Fruit fly (Drosophila melanogaster) whole organism, embryonic: ENCODE results near the gene cysu.

ENCODE experiments used
- CG10209 ChIP-seq: fragments of 200-800 bp; sonication (Bioruptor generic); optimal IDR thresholded peaks from 3 replicates; lab custom pipeline; 2017; ENCODE audit warnings: missing biosample characterization, mild to moderate bottlenecking, missing genetic modification characterization, missing genetic modification reagents
- CG10267 ChIP-seq: fragments of 200-800 bp; sonication (Bioruptor generic); optimal IDR thresholded peaks from 2 replicates; lab custom pipeline; 2018; ENCODE audit warnings: missing biosample characterization, mild to moderate bottlenecking, missing genetic modification characterization, moderate library complexity
- CG11398 ChIP-seq: fragments of 200-800 bp; sonication (Bioruptor generic); optimal IDR thresholded peaks from 2 replicates; lab custom pipeline; 2016; ENCODE audit warnings: missing biosample characterization, missing genetic modification characterization
- CG11504 ChIP-seq: fragments of 200-800 bp; sonication (Bioruptor generic); optimal IDR thresholded peaks from 3 replicates; lab custom pipeline; 2019; ENCODE audit warnings: missing biosample characterization, mild to moderate bottlenecking, missing genetic modification characterization, moderate library complexity
- CG14710 ChIP-seq: fragments of 200-800 bp; sonication (Bioruptor generic); optimal IDR thresholded peaks from 3 replicates; lab custom pipeline; 2019; ENCODE audit warnings: missing biosample characterization, mild to moderate bottlenecking, missing genetic modification characterization, moderate library complexity
- CG16815 ChIP-seq: fragments of 200-800 bp; sonication (Bioruptor generic); optimal IDR thresholded peaks from 3 replicates; lab custom pipeline; 2017; ENCODE audit warnings: missing biosample characterization, mild to moderate bottlenecking, missing genetic modification characterization
- CG17361 ChIP-seq: fragments of 200-800 bp; sonication (Bioruptor generic); IDR thresholded peaks from 3 replicates; pipeline ENCODE4 v1.3.6; 2022; ENCODE audit warnings: missing biosample characterization, missing genetic modification characterization
- CG17385 ChIP-seq: fragments of 200-800 bp; sonication (Bioruptor generic); optimal IDR thresholded peaks from 3 replicates; lab custom pipeline; 2018; ENCODE audit warnings: missing biosample characterization, mild to moderate bottlenecking, missing genetic modification characterization
- CG2129 ChIP-seq: fragments of 200-800 bp; sonication (Bioruptor generic); IDR thresholded peaks from 2 replicates; pipeline ENCODE4 v1.3.6; 2022; ENCODE audit warnings: missing biosample characterization, missing genetic modification characterization; ENCODE audit not compliant: partially characterized antibody
- CG2202 ChIP-seq: fragments of 200-800 bp; sonication (Bioruptor generic); optimal IDR thresholded peaks from 2 replicates; lab custom pipeline; 2018; ENCODE audit warnings: missing biosample characterization, mild to moderate bottlenecking, missing genetic modification characterization
- CG31441 ChIP-seq: fragments of 200-800 bp; sonication (Bioruptor generic); IDR thresholded peaks from 2 replicates; pipeline ENCODE4 v1.3.6; 2022; ENCODE audit warnings: missing biosample characterization, missing genetic modification characterization
- CG3838 ChIP-seq: fragments of 200-800 bp; sonication (Bioruptor generic); optimal IDR thresholded peaks from 3 replicates; lab custom pipeline; 2016; ENCODE audit warnings: missing biosample characterization, missing genetic modification characterization
- CG4424 ChIP-seq: fragments of 200-800 bp; sonication (Bioruptor generic); optimal IDR thresholded peaks from 3 replicates; lab custom pipeline; 2016; ENCODE audit warnings: missing biosample characterization, missing genetic modification characterization
- CG7556 ChIP-seq: fragments of 200-800 bp; sonication (Bioruptor generic); optimal IDR thresholded peaks from 2 replicates; lab custom pipeline; 2017; ENCODE audit warnings: missing biosample characterization, mild to moderate bottlenecking, missing genetic modification characterization
- CG7928 ChIP-seq: fragments of 200-800 bp; sonication (Bioruptor generic); optimal IDR thresholded peaks from 2 replicates; lab custom pipeline; 2017; ENCODE audit warnings: missing biosample characterization, mild to moderate bottlenecking, missing genetic modification characterization
- CG8290 ChIP-seq, 3 experiments: fragments of 200-800 bp; sonication (Bioruptor generic); optimal IDR thresholded peaks; 2 replicates each; lab custom pipeline; 2016 to 2019; ENCODE audit warnings: missing biosample characterization in 3 of 3, missing genetic modification characterization in 3 of 3, mild to moderate bottlenecking in 2 of 3, moderate library complexity in 1 of 3
- CG8924 ChIP-seq: fragments of 200-800 bp; optimal IDR thresholded peaks from 3 replicates; lab custom pipeline; 2019; ENCODE audit warnings: missing biosample characterization, mild to moderate bottlenecking, missing genetic modification characterization, moderate library complexity
- CG9727 ChIP-seq: fragments of 200-800 bp; sonication (Bioruptor generic); optimal IDR thresholded peaks from 3 replicates; lab custom pipeline; 2017; ENCODE audit warnings: missing biosample characterization, mild to moderate bottlenecking, missing genetic modification characterization
- Dref ChIP-seq: fragments of 200-800 bp; sonication (Bioruptor generic); IDR thresholded peaks from 2 replicates; pipeline ENCODE4 v1.3.6; 2022; ENCODE audit warnings: missing biosample characterization, missing genetic modification characterization
- Hmr ChIP-seq: fragments of 200-800 bp; sonication (Bioruptor generic); optimal IDR thresholded peaks from 3 replicates; lab custom pipeline; 2017; ENCODE audit warnings: mild to moderate bottlenecking, missing biosample characterization, missing genetic modification reagents, missing genetic modification characterization
- MBD-R2 ChIP-seq: fragments of 200-800 bp; sonication (Bioruptor generic); IDR thresholded peaks from 2 replicates; pipeline ENCODE4 v1.3.6; 2022; ENCODE audit warnings: missing biosample characterization, missing genetic modification characterization
- Max ChIP-seq: fragments of 200-800 bp; sonication (Bioruptor generic); optimal IDR thresholded peaks from 2 replicates; lab custom pipeline; 2016; ENCODE audit warnings: missing biosample characterization, mild to moderate bottlenecking, missing genetic modification characterization
- Meics ChIP-seq: fragments of 200-800 bp; sonication (Bioruptor generic); optimal IDR thresholded peaks from 2 replicates; lab custom pipeline; 2017; ENCODE audit warnings: missing biosample characterization, mild to moderate bottlenecking, missing genetic modification characterization
- NC2β ChIP-seq: fragments of 200-800 bp; sonication (Bioruptor generic); optimal IDR thresholded peaks from 2 replicates; lab custom pipeline; 2016; ENCODE audit warnings: missing biosample characterization, missing genetic modification characterization
- Sox100B ChIP-seq: fragments of 200-800 bp; sonication (Bioruptor generic); optimal IDR thresholded peaks from 3 replicates; lab custom pipeline; 2018; ENCODE audit warnings: missing biosample characterization, mild to moderate bottlenecking, missing genetic modification characterization
- Sox102F ChIP-seq: fragments of 200-800 bp; sonication (Bioruptor generic); optimal IDR thresholded peaks from 2 replicates; lab custom pipeline; 2018; ENCODE audit warnings: missing biosample characterization, mild to moderate bottlenecking, missing genetic modification characterization, moderate library complexity
- Sry-δ ChIP-seq: fragments of 200-800 bp; sonication (Bioruptor generic); optimal IDR thresholded peaks from 2 replicates; lab custom pipeline; 2016; ENCODE audit warnings: missing biosample characterization, missing genetic modification characterization
- Tbp ChIP-seq: fragments of >200 bp; optimal IDR thresholded peaks from 2 replicates; lab custom pipeline; 2018; ENCODE audit warnings: missing biosample characterization, missing genetic modification characterization
- Usf ChIP-seq: fragments of 200-800 bp; sonication (Bioruptor generic); optimal IDR thresholded peaks from 2 replicates; lab custom pipeline; 2017; ENCODE audit warnings: missing genotype, missing biosample characterization, missing genetic modification characterization
- Xrp1 ChIP-seq: fragments of 200-800 bp; sonication (Bioruptor generic); IDR thresholded peaks from 2 replicates; pipeline ENCODE4 v1.3.6; 2022; ENCODE audit warnings: missing biosample characterization, missing genetic modification characterization
- ara ChIP-seq: fragments of 200-800 bp; sonication (Bioruptor generic); IDR thresholded peaks from 2 replicates; pipeline ENCODE4 v1.3.6; 2022; ENCODE audit warnings: missing biosample characterization, missing genetic modification characterization
- ato ChIP-seq: fragments of 200-800 bp; sonication (Bioruptor generic); IDR thresholded peaks from 2 replicates; pipeline ENCODE4 v1.3.6; 2022; ENCODE audit warnings: missing biosample characterization, missing genetic modification characterization; ENCODE audit not compliant: partially characterized antibody
- fru ChIP-seq: fragments of >200 bp; optimal IDR thresholded peaks from 2 replicates; lab custom pipeline; 2017
- ftz-f1 ChIP-seq: fragments of 200-800 bp; sonication (Bioruptor generic); optimal IDR thresholded peaks from 2 replicates; lab custom pipeline; 2016; ENCODE audit warnings: missing biosample characterization, missing genetic modification characterization
- gem ChIP-seq: fragments of 200-800 bp; sonication (Bioruptor generic); optimal IDR thresholded peaks from 2 replicates; lab custom pipeline; 2019; ENCODE audit warnings: missing biosample characterization, mild to moderate bottlenecking, missing genetic modification characterization, moderate library complexity
- gsb ChIP-seq: fragments of 200-800 bp; sonication (Bioruptor generic); IDR thresholded peaks from 2 replicates; pipeline ENCODE4 v1.3.6; 2022; ENCODE audit warnings: missing biosample characterization, missing genetic modification characterization
- her ChIP-seq: fragments of 200-800 bp; sonication (Bioruptor generic); optimal IDR thresholded peaks from 2 replicates; lab custom pipeline; 2016; ENCODE audit warnings: missing biosample characterization, missing genetic modification characterization
- hth ChIP-seq: fragments of >200 bp; optimal IDR thresholded peaks from 2 replicates; lab custom pipeline; 2017; ENCODE audit warnings: inconsistent platforms
- inv ChIP-seq: fragments of 200-800 bp; sonication (Bioruptor generic); IDR thresholded peaks from 2 replicates; pipeline ENCODE4 v1.3.6; 2022; ENCODE audit warnings: missing biosample characterization, missing genetic modification characterization; ENCODE audit not compliant: partially characterized antibody
- lilli ChIP-seq: fragments of 200-800 bp; sonication (Bioruptor generic); optimal IDR thresholded peaks from 3 replicates; lab custom pipeline; 2016; ENCODE audit warnings: missing biosample characterization, missing genetic modification characterization
- mld ChIP-seq: fragments of 200-800 bp; sonication (Bioruptor generic); IDR thresholded peaks from 3 replicates; pipeline ENCODE4 v1.3.6; 2022; ENCODE audit warnings: missing biosample characterization, missing genetic modification characterization; ENCODE audit not compliant: partially characterized antibody
- org-1 ChIP-seq: fragments of 200-800 bp; sonication (Bioruptor generic); optimal IDR thresholded peaks from 2 replicates; lab custom pipeline; 2017; ENCODE audit warnings: missing biosample characterization, missing genetic modification characterization
- pnt ChIP-seq: fragments of 200-800 bp; sonication (Bioruptor generic); optimal IDR thresholded peaks from 3 replicates; lab custom pipeline; 2016; ENCODE audit warnings: missing biosample characterization, missing genetic modification characterization
- pzg ChIP-seq: fragments of 200-800 bp; sonication (Bioruptor generic); optimal IDR thresholded peaks from 3 replicates; lab custom pipeline; 2018; ENCODE audit warnings: missing biosample characterization, mild to moderate bottlenecking, missing genetic modification characterization, moderate library complexity
- repo ChIP-seq: fragments of 200-800 bp; sonication (Bioruptor generic); optimal IDR thresholded peaks from 2 replicates; lab custom pipeline; 2016; ENCODE audit warnings: missing biosample characterization, missing genetic modification characterization
- sim ChIP-seq: fragments of 200-800 bp; sonication (Bioruptor generic); IDR thresholded peaks from 2 replicates; pipeline ENCODE4 v1.3.6; 2022; ENCODE audit warnings: missing biosample characterization, missing genetic modification characterization
- trh ChIP-seq: fragments of 200-800 bp; sonication (Bioruptor generic); optimal IDR thresholded peaks from 2 replicates; lab custom pipeline; 2016; ENCODE audit warnings: missing biosample characterization, missing genetic modification characterization
- zen ChIP-seq: fragments of 200-800 bp; sonication (Bioruptor generic); optimal IDR thresholded peaks from 3 replicates; lab custom pipeline; 2018; ENCODE audit warnings: missing biosample characterization, mild to moderate bottlenecking, missing genetic modification characterization, moderate library complexity
- zfh2 ChIP-seq: fragments of 200-800 bp; sonication (Bioruptor generic); optimal IDR thresholded peaks from 2 replicates; lab custom pipeline; 2016; ENCODE audit warnings: missing biosample characterization, missing genetic modification characterization

The cysu gene

dm6 chr3R:17394318-17395188 is 31.0 kb upstream of the cysu start, which contains the start of gene CREG (continued):
- TF ChIP-seq Sox102F (GFP tag; lab: Kevin White, UChicago) (peak; percentile 24), CG3838 (no peak), Xrp1 (GFP tag; lab: Robert Waterston, UW) (peak; percentile 24; the same call in 1 of the 2 replicates), Meics (GFP tag; lab: Kevin White, UChicago) (peak; percentile 25), CG10209 (no peak), org-1 (GFP tag; lab: Kevin White, UChicago) (peak; percentile 6), pnt (no peak), NC2β (GFP tag; lab: Kevin White, UChicago) (peak; percentile 15), CG8924 (tag; lab: Kevin White, UChicago) (peak; percentile 19), trh (no peak), Sox100B (GFP tag; lab: Kevin White, UChicago) (peak; percentile 52), sim (GFP tag; lab: Robert Waterston, UW) (no peak), CG9727 (GFP tag; lab: Kevin White, UChicago) (peak; percentile 59), gem (tag; lab: Kevin White, UChicago) (peak; percentile 52), Hmr (GFP tag; lab: Kevin White, UChicago) (peak; percentile 5), CG8290 (GFP tag; optimal IDR thresholded peaks at IDR 0.05; lab: Kevin White, UChicago) (no peak), CG8290 (tag; optimal IDR thresholded peaks at IDR 0.05; lab: Kevin White, UChicago) (no peak), CG14710 (peak; percentile 40), Tbp (GFP tag; lab: Kevin White, UChicago) (no peak), hth (lab: Kevin White, UChicago) (no peak), Usf (GFP tag; lab: Kevin White, UChicago) (no peak), CG11504 (tag; lab: Kevin White, UChicago) (peak; percentile 49), lilli (peak; percentile 17), mld (no peak), pzg (GFP tag; lab: Kevin White, UChicago) (no peak), Sry-δ (GFP tag; lab: Kevin White, UChicago) (no peak), gsb (GFP tag; lab: Robert Waterston, UW) (no peak), CG11398 (GFP tag; lab: Kevin White, UChicago) (no peak), CG16815 (GFP tag; lab: Kevin White, UChicago) (peak; percentile 18), repo (no peak), Dref (GFP tag; lab: Robert Waterston, UW) (no peak), ftz-f1 (GFP tag; lab: Kevin White, UChicago) (no peak), CG10267 (peak; percentile 20), fru (lab: Kevin White, UChicago) (no peak), zen (peak; percentile 90), CG4424 (GFP tag; lab: Kevin White, UChicago) (peak; percentile 11), CG17385 (GFP tag; lab: Kevin White, UChicago) (peak; percentile 14), ara (GFP tag; lab: Robert Waterston, UW) (0 out of 2 replicates have a peak, but pooled peaks have one; percentile 18), CG7928 (GFP tag; lab: Kevin White, UChicago) (no peak), inv (no peak), zfh2 (GFP tag; lab: Kevin White, UChicago) (no peak), CG2202 (tag; lab: Kevin White, UChicago) (no peak), ato (no peak), Max (GFP tag; lab: Kevin White, UChicago) (peak; percentile 8), MBD-R2 (GFP tag; lab: Robert Waterston, UW) (peak; percentile 32; the same call in 1 of the 2 replicates), CG2129 (GFP tag; lab: Robert Waterston, UW) (no peak), CG31441 (GFP tag; lab: Robert Waterston, UW) (peak; percentile 36; the same call in 1 of the 2 replicates), her (GFP tag; lab: Kevin White, UChicago) (no peak), CG7556 (peak; percentile 28), CG17361 (GFP tag; lab: Robert Waterston, UW) (peak; percentile 72; the same call in 2 of the 3 replicates)
